Worm (Caenorhabditis elegans) whole organism, young adult: ENCODE data around the gene mrps-18B.

ENCODE experiments used
- ZK185.1 ChIP-seq: sonication (generic microtip); optimal IDR thresholded peaks from 2 replicates; lab custom pipeline; 2016; ENCODE audit warnings: mild to moderate bottlenecking, missing genetic modification characterization, missing compliant biosample characterization; ENCODE audit not compliant: poor library complexity, severe bottlenecking
- mxl-1 ChIP-seq: sonication (generic microtip); optimal IDR thresholded peaks from 2 replicates; lab custom pipeline; 2016; ENCODE audit warnings: missing genetic modification characterization, missing compliant biosample characterization
- snpc-4 ChIP-seq, 5 experiments: fragments of 150-350 bp in 1 of 5; sonication (generic microtip) in 4 of 5; optimal IDR thresholded peaks; 2 replicates each; lab custom pipeline; 2014 to 2018; ENCODE audit warnings: missing genetic modification characterization in 5 of 5, missing biosample characterization in 3 of 5, antibody characterized with exemption in 2 of 5, mild to moderate bottlenecking in 2 of 5, missing compliant biosample characterization in 2 of 5, missing genotype in 2 of 5, moderate library complexity in 2 of 5, missing genetic modification reagents in 1 of 5
- tbx-9 ChIP-seq: sonication (generic microtip); optimal IDR thresholded peaks from 2 replicates; lab custom pipeline; 2016; ENCODE audit warnings: borderline replicate concordance, missing genetic modification characterization, inconsistent platforms, missing compliant biosample characterization
- unc-62 ChIP-seq: fragments of 150-350 bp; optimal IDR thresholded peaks from 2 replicates; lab custom pipeline; 2014; ENCODE audit warnings: missing biosample characterization, missing genetic modification reagents, missing genetic modification characterization

ce11 chrII:8485603-8486002 lies 39.9 kb upstream of the mrps-18B start, which contains the start of gene gbh-2:
- TF ChIP-seq tbx-9 (tag; lab: Kevin White, UChicago) (no peak), mxl-1 (tag; lab: Kevin White, UChicago) (no peak), snpc-4 (GFP tag; optimal IDR thresholded peaks at IDR 0.05; lab: Kevin White, UChicago) (no peak), snpc-4 (tag; optimal IDR thresholded peaks at IDR 0.05; lab: Kevin White, UChicago) (no peak), unc-62 (GFP tag; lab: Kevin White, UChicago) (no peak), ZK185.1 (no peak)
